Worm (Caenorhabditis elegans) whole organism, L4 larva: Measurements from ENCODE around the gene T04F3.1.

ENCODE experiments used
- F26F4.8 ChIP-seq: fragments of 200-800 bp; sonication (Bioruptor generic); conservative IDR thresholded peaks from 2 replicates; pipeline ENCODE4 v1.3.6; 2022; ENCODE audit warnings: missing genetic modification characterization, missing compliant biosample characterization
- F44E2.7 ChIP-seq: fragments of 200-800 bp; sonication (Bioruptor generic); IDR thresholded peaks from 2 replicates; pipeline ENCODE4 v2.1.2; 2022; ENCODE audit warnings: missing genetic modification characterization, missing compliant biosample characterization
- R02D3.7 ChIP-seq: fragments of 150-350 bp; sonication (generic microtip); optimal IDR thresholded peaks from 3 replicates; lab custom pipeline; 2014; ENCODE audit warnings: missing biosample characterization, missing genetic modification characterization
- Y105C5A.15 ChIP-seq: fragments of 200-800 bp; sonication (Bioruptor generic); IDR thresholded peaks from 2 replicates; pipeline ENCODE4 v1.3.6; 2022; ENCODE audit warnings: missing genetic modification characterization, missing compliant biosample characterization
- Y48G9A.11 ChIP-seq: fragments of 200-800 bp; sonication (Bioruptor generic); IDR thresholded peaks from 2 replicates; pipeline ENCODE4 v1.3.6; 2022; ENCODE audit warnings: missing genetic modification reagents, missing genetic modification characterization, missing compliant biosample characterization
- Y5F2A.4 ChIP-seq: fragments of 200-800 bp; sonication (Bioruptor generic); optimal IDR thresholded peaks from 2 replicates; lab custom pipeline; 2018; ENCODE audit warnings: mild to moderate bottlenecking, missing genetic modification characterization, missing compliant biosample characterization
- aly-2 ChIP-seq: sonication (generic microtip); optimal IDR thresholded peaks from 2 replicates; lab custom pipeline; 2018; ENCODE audit warnings: missing biosample characterization, missing genetic modification characterization
- arid-1 ChIP-seq: fragments of 200-800 bp; sonication (Bioruptor generic); conservative IDR thresholded peaks from 2 replicates; pipeline ENCODE4 v1.3.6; 2022; ENCODE audit warnings: missing genetic modification reagents, missing genetic modification characterization, missing compliant biosample characterization
- ceh-28 ChIP-seq: fragments of 150-350 bp; optimal IDR thresholded peaks from 2 replicates; lab custom pipeline; 2014; ENCODE audit warnings: missing biosample characterization, missing genetic modification reagents, missing genetic modification characterization
- ceh-44 ChIP-seq: fragments of 200-800 bp; sonication (Bioruptor generic); IDR thresholded peaks from 2 replicates; pipeline ENCODE4 v1.3.6; 2022; ENCODE audit warnings: missing genetic modification reagents, missing genetic modification characterization, missing compliant biosample characterization
- ceh-62 ChIP-seq: sonication (generic microtip); optimal IDR thresholded peaks from 2 replicates; lab custom pipeline; 2017; ENCODE audit warnings: missing biosample characterization, missing genetic modification characterization
- ceh-82 ChIP-seq: sonication (generic microtip); optimal IDR thresholded peaks from 2 replicates; lab custom pipeline; 2017; ENCODE audit warnings: missing biosample characterization, missing genetic modification characterization
- cey-2 ChIP-seq: sonication (generic microtip); optimal IDR thresholded peaks from 3 replicates; lab custom pipeline; 2017; ENCODE audit warnings: missing genetic modification characterization, mild to moderate bottlenecking, missing compliant biosample characterization, antibody characterized with exemption, borderline replicate concordance; ENCODE audit not compliant: insufficient read depth
- ctbp-1 ChIP-seq: fragments of 200-800 bp; sonication (Bioruptor generic); IDR thresholded peaks from 2 replicates; pipeline ENCODE4 v1.3.6; 2022; ENCODE audit warnings: missing genetic modification reagents, missing genetic modification characterization, missing compliant biosample characterization
- daf-16 ChIP-seq, 3 experiments: sonication (generic microtip); optimal IDR thresholded peaks; 2 replicates each; lab custom pipeline; 2016 to 2017; ENCODE audit warnings: missing genetic modification characterization in 3 of 3, missing genetic modification reagents in 3 of 3, mild to moderate bottlenecking in 2 of 3, missing compliant biosample characterization in 2 of 3, missing biosample characterization in 1 of 3, moderate library complexity in 1 of 3
- daf-19 ChIP-seq: fragments of 200-800 bp; sonication (Bioruptor generic); conservative IDR thresholded peaks from 2 replicates; pipeline ENCODE4 v1.3.6; 2022; ENCODE audit warnings: missing genetic modification characterization, missing compliant biosample characterization
- dmd-8 ChIP-seq: fragments of 200-800 bp; sonication (Bioruptor generic); IDR thresholded peaks from 2 replicates; pipeline ENCODE4 v1.3.6; 2022; ENCODE audit warnings: missing genetic modification characterization, missing compliant biosample characterization
- egl-27 ChIP-seq: sonication (generic microtip); optimal IDR thresholded peaks from 3 replicates; lab custom pipeline; 2017; ENCODE audit warnings: missing biosample characterization, missing genetic modification reagents, missing genetic modification characterization
- gei-8 ChIP-seq: fragments of 200-800 bp; sonication (Bioruptor generic); optimal IDR thresholded peaks from 2 replicates; lab custom pipeline; 2018; ENCODE audit warnings: mild to moderate bottlenecking, missing genetic modification characterization, missing compliant biosample characterization
- hif-1 ChIP-seq, 2 experiments: sonication (generic microtip); optimal IDR thresholded peaks; 2 replicates each; lab custom pipeline; 2016 to 2017; ENCODE audit warnings: missing compliant biosample characterization in 2 of 2, missing genetic modification characterization in 2 of 2, missing genetic modification reagents in 2 of 2, missing genotype in 2 of 2, mild to moderate bottlenecking in 1 of 2
- hlh-30 ChIP-seq: sonication (generic microtip); optimal IDR thresholded peaks from 2 replicates; lab custom pipeline; 2017; ENCODE audit warnings: antibody characterized with exemption, mild to moderate bottlenecking, missing genetic modification characterization, missing compliant biosample characterization; ENCODE audit not compliant: insufficient read depth
- jun-1 ChIP-seq: fragments of 150-350 bp; optimal IDR thresholded peaks from 2 replicates; lab custom pipeline; 2014; ENCODE audit warnings: missing biosample characterization, missing genetic modification reagents, missing genetic modification characterization
- lin-1 ChIP-seq: fragments of 200-800 bp; sonication (Bioruptor generic); IDR thresholded peaks from 2 replicates; pipeline ENCODE4 v1.3.6; 2022; ENCODE audit warnings: missing genetic modification reagents, missing genetic modification characterization, missing compliant biosample characterization
- lin-29 ChIP-seq: fragments of 200-800 bp; sonication (Bioruptor generic); IDR thresholded peaks from 2 replicates; pipeline ENCODE4 v1.3.6; 2022; ENCODE audit warnings: missing genetic modification reagents, missing genetic modification characterization, missing compliant biosample characterization
- lin-39 ChIP-seq: fragments of 150-350 bp; optimal IDR thresholded peaks from 2 replicates; lab custom pipeline; 2014; ENCODE audit warnings: missing biosample characterization, missing genetic modification reagents, missing genetic modification characterization
- lsy-2 ChIP-seq, 2 experiments: fragments of 150-350 bp in 1 of 2; sonication (generic microtip) in 1 of 2; optimal IDR thresholded peaks; 2 replicates each; lab custom pipeline; 2014 to 2017; ENCODE audit warnings: missing biosample characterization in 2 of 2, missing genetic modification characterization in 2 of 2
- madf-5 ChIP-seq, 2 experiments: fragments of 200-800 bp; sonication (Bioruptor generic); IDR thresholded peaks; 2 replicates each; pipeline ENCODE4 v1.3.6; 2022; ENCODE audit warnings: missing compliant biosample characterization in 2 of 2, missing genetic modification characterization in 2 of 2
- nhr-11 ChIP-seq: fragments of 150-350 bp; optimal IDR thresholded peaks from 2 replicates; lab custom pipeline; 2014; ENCODE audit warnings: missing biosample characterization, missing genetic modification characterization
- nhr-111 ChIP-seq: fragments of 200-800 bp; sonication (Bioruptor generic); optimal IDR thresholded peaks from 2 replicates; lab custom pipeline; 2018; ENCODE audit warnings: mild to moderate bottlenecking, missing genetic modification characterization, missing compliant biosample characterization
- nhr-237 ChIP-seq: sonication (generic microtip); optimal IDR thresholded peaks from 2 replicates; lab custom pipeline; 2017; ENCODE audit warnings: missing biosample characterization, missing genetic modification characterization
- nhr-28 ChIP-seq: fragments of 150-350 bp; optimal IDR thresholded peaks from 2 replicates; lab custom pipeline; 2014; ENCODE audit warnings: missing biosample characterization, missing genetic modification characterization
- nhr-42 ChIP-seq: fragments of 200-800 bp; sonication (Bioruptor generic); IDR thresholded peaks from 2 replicates; pipeline ENCODE4 v1.3.6; 2022; ENCODE audit warnings: missing genetic modification characterization, missing compliant biosample characterization
- nhr-76 ChIP-seq: fragments of 150-350 bp; optimal IDR thresholded peaks from 2 replicates; lab custom pipeline; 2014; ENCODE audit warnings: missing biosample characterization, missing genetic modification characterization
- nhr-77 ChIP-seq: fragments of 150-350 bp; optimal IDR thresholded peaks from 2 replicates; lab custom pipeline; 2014; ENCODE audit warnings: missing biosample characterization, missing genetic modification characterization
- pha-4 ChIP-seq, 2 experiments: fragments of 150-350 bp in 1 of 2; fragments of 200-800 bp in 1 of 2; sonication (Bioruptor generic) in 1 of 2; IDR thresholded peaks in 1 of 2; optimal IDR thresholded peaks in 1 of 2; 2 replicates each; pipeline versions ENCODE4 v1.3.6 to Lab custom; 2014 to 2022; ENCODE audit warnings: missing genetic modification characterization in 2 of 2, missing genetic modification reagents in 2 of 2, missing biosample characterization in 1 of 2, missing compliant biosample characterization in 1 of 2
- pqm-1 ChIP-seq: sonication (generic microtip); optimal IDR thresholded peaks from 2 replicates; lab custom pipeline; 2017; ENCODE audit warnings: missing biosample characterization, missing genetic modification characterization
- saeg-2 ChIP-seq: fragments of 200-800 bp; sonication (Bioruptor generic); IDR thresholded peaks from 2 replicates; pipeline ENCODE4 v1.3.6; 2022; ENCODE audit warnings: missing genetic modification reagents, missing genetic modification characterization, missing compliant biosample characterization
- sdz-12 ChIP-seq: fragments of 200-800 bp; sonication (Bioruptor generic); optimal IDR thresholded peaks from 2 replicates; lab custom pipeline; 2018; ENCODE audit warnings: mild to moderate bottlenecking, missing genetic modification characterization, missing compliant biosample characterization
- set-16 ChIP-seq: fragments of 200-800 bp; sonication (Bioruptor generic); IDR thresholded peaks from 2 replicates; pipeline ENCODE4 v1.3.6; 2022; ENCODE audit warnings: missing genetic modification reagents, missing genetic modification characterization, missing compliant biosample characterization
- skn-1 ChIP-seq: fragments of 150-350 bp; optimal IDR thresholded peaks from 2 replicates; lab custom pipeline; 2014; ENCODE audit warnings: missing biosample characterization, missing genetic modification characterization
- spr-1 ChIP-seq: sonication (generic microtip); optimal IDR thresholded peaks from 2 replicates; lab custom pipeline; 2016; ENCODE audit warnings: mild to moderate bottlenecking, missing genetic modification characterization, missing compliant biosample characterization
- tag-97 ChIP-seq: fragments of 200-800 bp; sonication (Bioruptor generic); IDR thresholded peaks from 2 replicates; pipeline ENCODE4 v1.3.6; 2022; ENCODE audit warnings: missing genetic modification characterization, missing compliant biosample characterization
- unc-39 ChIP-seq: sonication (generic microtip); optimal IDR thresholded peaks from 2 replicates; lab custom pipeline; 2017; ENCODE audit warnings: missing biosample characterization, missing genetic modification characterization
- zag-1 ChIP-seq: fragments of 150-350 bp; optimal IDR thresholded peaks from 2 replicates; lab custom pipeline; 2014; ENCODE audit warnings: missing biosample characterization, missing genetic modification characterization
- zfp-2 ChIP-seq: sonication (generic microtip); optimal IDR thresholded peaks from 2 replicates; lab custom pipeline; 2016; ENCODE audit warnings: mild to moderate bottlenecking, missing genetic modification characterization, missing compliant biosample characterization
- zfp-3 ChIP-seq: fragments of 200-800 bp; sonication (Bioruptor generic); conservative IDR thresholded peaks from 2 replicates; pipeline ENCODE4 v1.3.6; 2022; ENCODE audit warnings: missing genetic modification reagents, missing genetic modification characterization, missing compliant biosample characterization
- zip-11 ChIP-seq: fragments of 200-800 bp; sonication (Bioruptor generic); IDR thresholded peaks from 2 replicates; pipeline ENCODE4 v1.3.6; 2022; ENCODE audit warnings: missing genetic modification characterization, missing compliant biosample characterization
- zip-2 ChIP-seq: fragments of 150-350 bp; optimal IDR thresholded peaks from 2 replicates; lab custom pipeline; 2014; ENCODE audit warnings: missing biosample characterization, missing genetic modification characterization

Gene T04F3.1

ce11 chrV:11760371-11760770 lies 20.5 kb downstream of the T04F3.1 start, which contains the start of gene T04F3.5:
Gene T04F3.5 (plus strand): TSS chrV:11760671.
- TF ChIP-seq pha-4 (GFP tag; IDR thresholded peaks at IDR 0.05; lab: Robert Waterston, UW) (no peak), pha-4 (tag; optimal IDR thresholded peaks at IDR 0.05; lab: Kevin White, UChicago) (no peak), spr-1 (no peak), zip-2 (tag; lab: Kevin White, UChicago) (no peak), R02D3.7 (tag; lab: Kevin White, UChicago) (no peak), Y48G9A.11 (no peak), lin-1 (GFP tag; lab: Robert Waterston, UW) (no peak), zfp-2 (tag; lab: Kevin White, UChicago) (no peak), hlh-30 (no peak), F44E2.7 (GFP tag; lab: Robert Waterston, UW) (no peak), zag-1 (tag; lab: Kevin White, UChicago) (no peak), nhr-11 (tag; lab: Kevin White, UChicago) (no peak), nhr-28 (tag; lab: Kevin White, UChicago) (no peak), daf-16 (GFP tag; optimal IDR thresholded peaks at IDR 0.05; lab: Kevin White, UChicago) (no peak), daf-16 (tag; optimal IDR thresholded peaks at IDR 0.05; lab: Kevin White, UChicago) (no peak), cey-2 (tag; lab: Kevin White, UChicago) (no peak), nhr-111 (GFP tag; lab: Kevin White, UChicago) (no peak), skn-1 (tag; lab: Kevin White, UChicago) (no peak)

- no peak for TF ChIP-seq nhr-111 (GFP tag; lab: Kevin White, UChicago)
- no peak for TF ChIP-seq unc-39 (tag; lab: Kevin White, UChicago)
- no peak for TF ChIP-seq ctbp-1 (GFP tag; lab: Robert Waterston, UW)
- TF ChIP-seq ceh-28: no peak
- TF ChIP-seq tag-97: no peak
- TF ChIP-seq pha-4 (GFP tag; IDR thresholded peaks at IDR 0.05; lab: Robert Waterston, UW): no peak
- TF ChIP-seq pha-4 (tag; optimal IDR thresholded peaks at IDR 0.05; lab: Kevin White, UChicago): no peak
- no peak for TF ChIP-seq daf-19 (GFP tag; lab: Robert Waterston, UW)
- no peak for TF ChIP-seq dmd-8 (GFP tag; lab: Robert Waterston, UW)
- no peak for TF ChIP-seq zip-2 (tag; lab: Kevin White, UChicago)
- peak in 1 of 2 experiments; percentile 55 for TF ChIP-seq lsy-2 (tag; optimal IDR thresholded peaks at IDR 0.05; lab: Kevin White, UChicago)
- no peak for TF ChIP-seq saeg-2
- no peak for TF ChIP-seq nhr-42 (GFP tag; lab: Robert Waterston, UW)
- no peak for TF ChIP-seq aly-2 (tag; lab: Kevin White, UChicago)
- TF ChIP-seq nhr-237 (tag; lab: Kevin White, UChicago): no peak
- no peak for TF ChIP-seq hlh-30
- TF ChIP-seq Y5F2A.4 (GFP tag; lab: Kevin White, UChicago): no peak
- TF ChIP-seq arid-1 (GFP tag; lab: Robert Waterston, UW): no peak
- TF ChIP-seq lin-39 (tag; lab: Kevin White, UChicago): no peak
- TF ChIP-seq zfp-2 (tag; lab: Kevin White, UChicago): no peak
- TF ChIP-seq ceh-62 (tag; lab: Kevin White, UChicago): no peak
- TF ChIP-seq egl-27 (tag; lab: Kevin White, UChicago): no peak
- no peak for TF ChIP-seq F26F4.8 (GFP tag; lab: Robert Waterston, UW)
- no peak for TF ChIP-seq madf-5 (GFP tag; IDR thresholded peaks at IDR 0.05; lab: Robert Waterston, UW)
- TF ChIP-seq nhr-28 (tag; lab: Kevin White, UChicago): no peak
- no peak for TF ChIP-seq lin-29 (GFP tag; lab: Robert Waterston, UW)
- peak; percentile 28 for TF ChIP-seq pqm-1 (tag; lab: Kevin White, UChicago)
- TF ChIP-seq zip-11 (GFP tag; lab: Robert Waterston, UW): no peak
- TF ChIP-seq gei-8: no peak
- no peak for TF ChIP-seq daf-16 (GFP tag; optimal IDR thresholded peaks at IDR 0.05; lab: Kevin White, UChicago)
- peak; percentile 22 for TF ChIP-seq daf-16 (tag; optimal IDR thresholded peaks at IDR 0.05; lab: Kevin White, UChicago)
- no peak for TF ChIP-seq nhr-77 (tag; lab: Kevin White, UChicago)
- no peak for TF ChIP-seq nhr-76 (tag; lab: Kevin White, UChicago)
- 0 out of 2 replicates have a peak, but pooled peaks have one; percentile 58 for TF ChIP-seq zfp-3 (GFP tag; lab: Robert Waterston, UW)
- no peak for TF ChIP-seq ceh-82 (tag; lab: Kevin White, UChicago)
- no peak for TF ChIP-seq set-16 (GFP tag; lab: Robert Waterston, UW)
- no peak for TF ChIP-seq hif-1 (tag; optimal IDR thresholded peaks at IDR 0.05; lab: Kevin White, UChicago)
- no peak for TF ChIP-seq sdz-12 (GFP tag; lab: Kevin White, UChicago)
- no peak for TF ChIP-seq Y105C5A.15 (GFP tag; lab: Robert Waterston, UW)
- no peak for TF ChIP-seq ceh-44 (GFP tag; lab: Robert Waterston, UW)
- TF ChIP-seq jun-1 (tag; lab: Kevin White, UChicago): no peak
Observed at ce11 chrV:11762863-11763262, 23.0 kb downstream of the T04F3.1 start, which contains the start of gene T04F3.4. Gene T04F3.4 (minus strand): TSS chrV:11763049.
